Fruit fly (Drosophila melanogaster) whole organism, embryonic: Measurements from ENCODE around the gene PCNA2.

Experiments
- Antp ChIP-seq: fragments of 200-800 bp; sonication (Bioruptor generic); optimal IDR thresholded peaks from 3 replicates; lab custom pipeline; 2016; ENCODE audit warnings: missing biosample characterization, missing genetic modification characterization
- B-H2 ChIP-seq: fragments of 200-800 bp; sonication (Bioruptor generic); optimal IDR thresholded peaks from 2 replicates; lab custom pipeline; 2018; ENCODE audit warnings: missing biosample characterization, mild to moderate bottlenecking, missing genetic modification characterization
- Blimp-1 ChIP-seq: fragments of 200-800 bp; sonication (Bioruptor generic); optimal IDR thresholded peaks from 3 replicates; lab custom pipeline; 2018; ENCODE audit warnings: missing biosample characterization, missing genetic modification characterization, mild to moderate bottlenecking, moderate library complexity, missing genetic modification reagents
- CG10267 ChIP-seq: fragments of 200-800 bp; sonication (Bioruptor generic); optimal IDR thresholded peaks from 2 replicates; lab custom pipeline; 2018; ENCODE audit warnings: missing biosample characterization, mild to moderate bottlenecking, missing genetic modification characterization, moderate library complexity
- CG10431 ChIP-seq: fragments of 200-800 bp; sonication (Bioruptor generic); optimal IDR thresholded peaks from 3 replicates; lab custom pipeline; 2018; ENCODE audit warnings: missing biosample characterization, mild to moderate bottlenecking, missing genetic modification characterization
- CG13424 ChIP-seq: fragments of 200-800 bp; sonication (Bioruptor generic); optimal IDR thresholded peaks from 2 replicates; lab custom pipeline; 2019; ENCODE audit warnings: missing biosample characterization, mild to moderate bottlenecking, missing genetic modification characterization, moderate library complexity
- CG14710 ChIP-seq: fragments of 200-800 bp; sonication (Bioruptor generic); optimal IDR thresholded peaks from 3 replicates; lab custom pipeline; 2019; ENCODE audit warnings: missing biosample characterization, mild to moderate bottlenecking, missing genetic modification characterization, moderate library complexity
- CG14860 ChIP-seq: fragments of 200-800 bp; sonication (Bioruptor generic); IDR thresholded peaks from 3 replicates; pipeline ENCODE4 v1.3.6; 2022; ENCODE audit warnings: missing biosample characterization, missing genetic modification characterization; ENCODE audit not compliant: partially characterized antibody
- CG15514 ChIP-seq: fragments of 200-800 bp; sonication (Bioruptor generic); optimal IDR thresholded peaks from 3 replicates; lab custom pipeline; 2017; ENCODE audit warnings: missing biosample characterization, missing genetic modification characterization, mild to moderate bottlenecking, moderate library complexity, missing genetic modification reagents
- CG1603 ChIP-seq: fragments of 200-800 bp; sonication (Bioruptor generic); optimal IDR thresholded peaks from 2 replicates; lab custom pipeline; 2019; ENCODE audit warnings: missing biosample characterization, mild to moderate bottlenecking, missing genetic modification characterization, moderate library complexity
- CG17186 ChIP-seq: fragments of 200-800 bp; sonication (Bioruptor generic); optimal IDR thresholded peaks from 3 replicates; lab custom pipeline; 2017; ENCODE audit warnings: missing biosample characterization, missing genetic modification reagents, missing genetic modification characterization
- CG1792 ChIP-seq: fragments of 200-800 bp; sonication (Bioruptor generic); optimal IDR thresholded peaks from 2 replicates; lab custom pipeline; 2016; ENCODE audit warnings: missing biosample characterization, missing genetic modification characterization
- CG2116 ChIP-seq: fragments of 200-800 bp; sonication (Bioruptor generic); optimal IDR thresholded peaks from 3 replicates; lab custom pipeline; 2018; ENCODE audit warnings: missing biosample characterization, mild to moderate bottlenecking, missing genetic modification characterization
- CG4707 ChIP-seq: fragments of 200-800 bp; sonication (Bioruptor generic); optimal IDR thresholded peaks from 2 replicates; lab custom pipeline; 2018; ENCODE audit warnings: missing biosample characterization, mild to moderate bottlenecking, missing genetic modification characterization, moderate library complexity
- CG6791 ChIP-seq: fragments of 200-800 bp; sonication (Bioruptor generic); IDR thresholded peaks from 3 replicates; pipeline ENCODE4 v1.3.6; 2022; ENCODE audit warnings: missing biosample characterization, missing genetic modification characterization; ENCODE audit not compliant: partially characterized antibody
- CG9797 ChIP-seq: fragments of 200-800 bp; sonication (Bioruptor generic); optimal IDR thresholded peaks from 3 replicates; lab custom pipeline; 2018; ENCODE audit warnings: missing biosample characterization, mild to moderate bottlenecking, missing genetic modification characterization
- Camta ChIP-seq: fragments of 200-800 bp; sonication (Bioruptor generic); optimal IDR thresholded peaks from 2 replicates; lab custom pipeline; 2016; ENCODE audit warnings: missing biosample characterization, missing genetic modification characterization
- Dll ChIP-seq: fragments of 200-800 bp; sonication (Bioruptor generic); IDR thresholded peaks from 4 replicates; pipeline ENCODE4 v1.3.6; 2022; ENCODE audit warnings: missing biosample characterization, missing genetic modification characterization; ENCODE audit not compliant: partially characterized antibody
- Doc3 ChIP-seq: fragments of 200-800 bp; sonication (Bioruptor generic); IDR thresholded peaks from 3 replicates; pipeline ENCODE4 v1.3.6; 2022; ENCODE audit warnings: missing biosample characterization, missing genetic modification characterization; ENCODE audit not compliant: partially characterized antibody
- Drgx ChIP-seq: fragments of 200-800 bp; sonication (Bioruptor generic); IDR thresholded peaks from 2 replicates; pipeline ENCODE4 v1.3.6; 2022; ENCODE audit warnings: missing biosample characterization, missing genetic modification characterization
- Fer1 ChIP-seq: fragments of 200-800 bp; sonication (Bioruptor generic); optimal IDR thresholded peaks from 2 replicates; lab custom pipeline; 2017; ENCODE audit warnings: missing biosample characterization, mild to moderate bottlenecking, missing genetic modification characterization
- HLH4C ChIP-seq: fragments of 200-800 bp; sonication (Bioruptor generic); IDR thresholded peaks from 3 replicates; pipeline ENCODE4 v1.3.6; 2022; ENCODE audit warnings: missing biosample characterization, missing genetic modification characterization; ENCODE audit not compliant: partially characterized antibody
- HmgZ ChIP-seq: fragments of 200-800 bp; sonication (Bioruptor generic); optimal IDR thresholded peaks from 2 replicates; lab custom pipeline; 2018; ENCODE audit warnings: missing biosample characterization, mild to moderate bottlenecking, missing genetic modification characterization
- MESR4 ChIP-seq: fragments of 200-800 bp; sonication (Bioruptor generic); optimal IDR thresholded peaks from 2 replicates; lab custom pipeline; 2018; ENCODE audit warnings: missing biosample characterization, mild to moderate bottlenecking, missing genetic modification characterization, moderate library complexity
- Opbp ChIP-seq: fragments of 200-800 bp; sonication (Bioruptor generic); IDR thresholded peaks from 3 replicates; pipeline ENCODE4 v1.3.6; 2022; ENCODE audit warnings: missing biosample characterization, missing genetic modification characterization; ENCODE audit not compliant: partially characterized antibody
- Side ChIP-seq: fragments of 200-800 bp; sonication (Bioruptor generic); optimal IDR thresholded peaks from 2 replicates; lab custom pipeline; 2016; ENCODE audit warnings: missing biosample characterization, missing genetic modification characterization
- Vsx1 ChIP-seq: fragments of 200-800 bp; sonication (Bioruptor generic); optimal IDR thresholded peaks from 2 replicates; lab custom pipeline; 2017; ENCODE audit warnings: missing biosample characterization, mild to moderate bottlenecking, missing genetic modification characterization, missing genetic modification reagents
- amos ChIP-seq: fragments of 200-800 bp; sonication (Bioruptor generic); IDR thresholded peaks from 2 replicates; pipeline ENCODE4 v1.3.6; 2022; ENCODE audit warnings: missing biosample characterization, missing genetic modification characterization; ENCODE audit not compliant: partially characterized antibody
- ato ChIP-seq: fragments of 200-800 bp; sonication (Bioruptor generic); IDR thresholded peaks from 2 replicates; pipeline ENCODE4 v1.3.6; 2022; ENCODE audit warnings: missing biosample characterization, missing genetic modification characterization; ENCODE audit not compliant: partially characterized antibody
- bbx ChIP-seq: fragments of 200-800 bp; sonication (Bioruptor generic); IDR thresholded peaks from 2 replicates; pipeline ENCODE4 v1.3.6; 2022; ENCODE audit warnings: missing biosample characterization, missing genetic modification characterization; ENCODE audit not compliant: partially characterized antibody
- ci ChIP-seq: fragments of 200-800 bp; sonication (Bioruptor generic); IDR thresholded peaks from 3 replicates; pipeline ENCODE4 v1.3.6; 2022; ENCODE audit warnings: missing biosample characterization, missing genetic modification characterization
- corto ChIP-seq: fragments of 200-800 bp; sonication (Bioruptor generic); optimal IDR thresholded peaks from 2 replicates; lab custom pipeline; 2016; ENCODE audit warnings: missing biosample characterization, mild to moderate bottlenecking, missing genetic modification characterization, moderate library complexity
- hbn ChIP-seq: fragments of 200-800 bp; sonication (Bioruptor generic); IDR thresholded peaks from 2 replicates; pipeline ENCODE4 v1.3.6; 2022; ENCODE audit warnings: missing biosample characterization, missing genetic modification characterization; ENCODE audit not compliant: partially characterized antibody
- hth ChIP-seq: fragments of >200 bp; optimal IDR thresholded peaks from 2 replicates; lab custom pipeline; 2017; ENCODE audit warnings: inconsistent platforms
- inv ChIP-seq: fragments of 200-800 bp; sonication (Bioruptor generic); IDR thresholded peaks from 2 replicates; pipeline ENCODE4 v1.3.6; 2022; ENCODE audit warnings: missing biosample characterization, missing genetic modification characterization; ENCODE audit not compliant: partially characterized antibody
- knrl ChIP-seq: fragments of 200-800 bp; sonication (Bioruptor generic); IDR thresholded peaks from 3 replicates; pipeline ENCODE4 v1.3.6; 2022; ENCODE audit warnings: missing biosample characterization, missing genetic modification characterization; ENCODE audit not compliant: partially characterized antibody
- lab ChIP-seq: fragments of 200-800 bp; sonication (Bioruptor generic); optimal IDR thresholded peaks from 3 replicates; lab custom pipeline; 2017; ENCODE audit warnings: missing biosample characterization, missing genetic modification characterization, mild to moderate bottlenecking, moderate library complexity, missing genetic modification reagents
- lilli ChIP-seq: fragments of 200-800 bp; sonication (Bioruptor generic); optimal IDR thresholded peaks from 3 replicates; lab custom pipeline; 2016; ENCODE audit warnings: missing biosample characterization, missing genetic modification characterization
- lola ChIP-seq, 3 experiments: fragments of >200 bp in 2 of 3; fragments of 200-800 bp in 1 of 3; sonication (Bioruptor generic) in 1 of 3; optimal IDR thresholded peaks; 2 replicates each; lab custom pipeline; 2017 to 2019; ENCODE audit warnings: missing biosample characterization in 3 of 3, missing genetic modification characterization in 3 of 3, mild to moderate bottlenecking in 1 of 3, moderate library complexity in 1 of 3
- ranshi ChIP-seq: fragments of 200-800 bp; sonication (Bioruptor generic); IDR thresholded peaks from 2 replicates; pipeline ENCODE4 v1.3.6; 2022; ENCODE audit warnings: missing biosample characterization, missing genetic modification characterization
- tll ChIP-seq, 2 experiments: fragments of 200-800 bp in 1 of 2; fragments of >200 bp in 1 of 2; sonication (Bioruptor generic) in 1 of 2; optimal IDR thresholded peaks; 2 replicates each; lab custom pipeline; 2017 to 2019; ENCODE audit warnings: missing biosample characterization in 2 of 2, missing genetic modification characterization in 2 of 2, mild to moderate bottlenecking in 1 of 2, moderate library complexity in 1 of 2
- trem ChIP-seq: fragments of 200-800 bp; optimal IDR thresholded peaks from 3 replicates; lab custom pipeline; 2019; ENCODE audit warnings: missing biosample characterization, mild to moderate bottlenecking, missing genetic modification characterization, moderate library complexity
- unc-4 ChIP-seq: fragments of 200-800 bp; sonication (Bioruptor generic); IDR thresholded peaks from 2 replicates; pipeline ENCODE4 v1.3.6; 2022; ENCODE audit warnings: missing biosample characterization, missing genetic modification characterization; ENCODE audit not compliant: partially characterized antibody
- unpg ChIP-seq: fragments of 200-800 bp; sonication (Bioruptor generic); optimal IDR thresholded peaks from 3 replicates; lab custom pipeline; 2018; ENCODE audit warnings: missing biosample characterization, mild to moderate bottlenecking, missing genetic modification characterization, moderate library complexity
- vnd ChIP-seq: fragments of 200-800 bp; sonication (Bioruptor generic); IDR thresholded peaks from 3 replicates; pipeline ENCODE4 v1.3.6; 2022; ENCODE audit warnings: missing biosample characterization, missing genetic modification characterization; ENCODE audit not compliant: partially characterized antibody
- zen2 ChIP-seq: fragments of 200-800 bp; sonication (Bioruptor generic); IDR thresholded peaks from 3 replicates; pipeline ENCODE4 v1.3.6; 2022; ENCODE audit warnings: missing biosample characterization, missing genetic modification characterization; ENCODE audit not compliant: partially characterized antibody

PCNA2 gene

DNA sequence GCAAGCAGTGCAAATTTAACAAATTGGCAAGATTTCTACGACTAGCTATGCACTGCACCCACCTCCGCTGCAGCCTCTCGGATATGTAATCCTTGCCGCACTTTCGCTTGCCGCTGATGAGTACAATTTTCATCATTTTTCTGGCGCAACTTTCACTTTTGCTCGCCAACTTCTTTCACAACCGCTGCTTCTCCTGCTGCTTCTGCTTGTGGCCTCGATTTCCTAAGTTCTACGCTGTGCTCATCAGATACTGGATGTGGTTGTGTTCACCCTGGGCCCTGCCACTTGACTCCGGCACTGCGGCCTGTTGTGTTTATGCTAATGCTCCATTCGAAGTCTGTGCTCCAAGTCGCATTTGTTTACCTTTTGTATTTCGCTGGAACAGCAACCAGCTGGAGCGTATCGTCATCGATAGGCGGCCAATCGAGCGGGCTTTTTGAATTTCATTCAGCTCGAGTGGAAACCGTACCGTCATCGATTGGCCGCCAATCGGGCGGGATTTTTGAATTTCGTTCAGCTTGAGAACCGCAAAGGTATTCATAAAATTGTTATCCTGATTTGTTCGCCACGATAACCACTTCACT, 3.7 kb downstream of the PCNA2 start, which contains the start of gene Pmvk (continued):
- TF ChIP-seq Dll (GFP tag; lab: Robert Waterston, UW) = peak; percentile 73
- TF ChIP-seq Blimp-1 (GFP tag; lab: Kevin White, UChicago) = peak; percentile 98
- peak; percentile 94 for TF ChIP-seq CG6791 (GFP tag; lab: Robert Waterston, UW)
- no peak for TF ChIP-seq Side
- peak; percentile 88 for TF ChIP-seq CG15514 (GFP tag; lab: Kevin White, UChicago)
- peak; percentile 72 for TF ChIP-seq hbn (GFP tag; lab: Robert Waterston, UW)
- peak; percentile 92 for TF ChIP-seq CG14860 (GFP tag; lab: Robert Waterston, UW)
- TF ChIP-seq CG1603 (tag; lab: Kevin White, UChicago) = peak; percentile 52
- TF ChIP-seq CG14710 (tag; lab: Kevin White, UChicago) = peak; percentile 42
- TF ChIP-seq CG10431 = peak; percentile 41
- TF ChIP-seq zen2 (GFP tag; lab: Robert Waterston, UW) = peak; percentile 95
- TF ChIP-seq ato = peak; percentile 98
- peak; percentile 89; the same call in 2 of the 3 replicates for TF ChIP-seq Opbp (GFP tag; lab: Robert Waterston, UW)
- peak; percentile 93 for TF ChIP-seq CG2116 (GFP tag; lab: Kevin White, UChicago)
- TF ChIP-seq knrl = peak; percentile 46; the same call in 2 of the 3 replicates
- peak; percentile 63 for TF ChIP-seq HmgZ
- no peak for TF ChIP-seq ranshi (GFP tag; lab: Robert Waterston, UW)
- no peak for TF ChIP-seq unpg (GFP tag; lab: Kevin White, UChicago)
- no peak for TF ChIP-seq B-H2 (GFP tag; lab: Kevin White, UChicago)
- TF ChIP-seq inv (GFP tag; lab: Robert Waterston, UW) = peak; percentile 59
- peak; percentile 67 for TF ChIP-seq unc-4
- peak; percentile 77; the same call in 1 of the 2 replicates for TF ChIP-seq amos (GFP tag; lab: Robert Waterston, UW)
- TF ChIP-seq trem (tag; lab: Kevin White, UChicago) = peak; percentile 69
- TF ChIP-seq Doc3 = peak; percentile 65
- TF ChIP-seq Antp (GFP tag; lab: Kevin White, UChicago) = no peak
- TF ChIP-seq CG10267 (tag; lab: Kevin White, UChicago) = peak; percentile 42
- TF ChIP-seq ci (GFP tag; lab: Robert Waterston, UW) = peak; percentile 39; the same call in 1 of the 3 replicates
- TF ChIP-seq Fer1 (GFP tag; lab: Kevin White, UChicago) = peak; percentile 43
- peak; percentile 91 for TF ChIP-seq vnd (GFP tag; lab: Robert Waterston, UW)
- peak; percentile 45 for TF ChIP-seq CG9797 (GFP tag; lab: Kevin White, UChicago)
- TF ChIP-seq CG17186 (GFP tag; lab: Kevin White, UChicago) = peak; percentile 51
- peak; percentile 97 for TF ChIP-seq HLH4C (GFP tag; lab: Robert Waterston, UW)
- peak; percentile 94 for TF ChIP-seq bbx (GFP tag; lab: Robert Waterston, UW)

DNA sequence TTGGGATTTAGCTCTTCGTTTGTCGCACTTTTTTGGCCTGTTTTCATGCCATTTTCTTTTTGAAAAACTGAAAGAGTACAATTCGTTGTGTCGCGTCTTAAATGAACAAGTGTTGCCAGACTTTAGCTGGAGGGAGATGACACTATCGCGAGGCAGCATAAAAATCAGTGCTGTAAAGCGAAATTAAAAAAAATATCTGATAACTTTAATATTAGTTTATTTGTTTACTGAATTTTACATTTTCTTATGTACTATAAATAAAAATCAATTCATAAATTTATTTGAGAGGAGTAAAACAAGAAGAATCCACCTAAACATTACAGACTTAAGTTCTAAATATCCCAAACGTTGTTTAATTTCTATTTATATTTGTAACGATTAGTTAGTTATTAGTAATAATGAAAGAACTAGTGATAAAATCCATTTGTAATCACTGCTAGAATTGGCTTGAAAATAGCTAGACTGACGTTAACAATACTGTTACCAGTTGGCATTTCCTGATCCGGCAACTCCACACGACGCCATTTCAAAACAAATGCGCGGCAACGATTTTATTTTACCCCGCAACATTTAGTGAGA, 6.5 kb downstream of the PCNA2 start, which contains the start of the genes spi and msb1l:
TSS of gene spi (minus strand) at position 129 of the 579 bp plus-strand sequence.
TSS of gene msb1l (plus strand) at position 515 of the 579 bp plus-strand sequence.
- peak; percentile 55 for TF ChIP-seq lab (GFP tag; lab: Kevin White, UChicago)
- no peak for TF ChIP-seq CG4707
- TF ChIP-seq Camta (GFP tag; lab: Kevin White, UChicago) = no peak
- TF ChIP-seq Drgx = no peak
- no peak for TF ChIP-seq ranshi (GFP tag; lab: Robert Waterston, UW)
- TF ChIP-seq CG13424 (tag; lab: Kevin White, UChicago) = peak; percentile 66
- TF ChIP-seq MESR4 = peak; percentile 71
- TF ChIP-seq CG1792 (GFP tag; lab: Kevin White, UChicago) = no peak
- peak; percentile 47 for TF ChIP-seq lilli (GFP tag; lab: Kevin White, UChicago)
- TF ChIP-seq hth = no peak
- TF ChIP-seq CG17186 (GFP tag; lab: Kevin White, UChicago) = no peak
- TF ChIP-seq Vsx1 = no peak
- TF ChIP-seq lola (GFP tag; optimal IDR thresholded peaks at IDR 0.05; lab: Kevin White, UChicago) = peak in 1 of 3 experiments; percentile 65
- no peak for TF ChIP-seq corto
- TF ChIP-seq tll (GFP tag; optimal IDR thresholded peaks at IDR 0.05; lab: Kevin White, UChicago) = peak in 1 of 2 experiments; percentile 8
- peak; percentile 71 for TF ChIP-seq B-H2 (GFP tag; lab: Kevin White, UChicago)
